Worm (Caenorhabditis elegans) whole organism, L4/young adult: ENCODE measurements around the gene K11H12.7.

Experiments
- W03F9.2 ChIP-seq: fragments of 150-350 bp; optimal IDR thresholded peaks from 2 replicates; lab custom pipeline; 2014; ENCODE audit warnings: missing biosample characterization, missing genetic modification characterization
- dao-5 ChIP-seq: sonication (generic microtip); optimal IDR thresholded peaks from 2 replicates; lab custom pipeline; 2016; ENCODE audit warnings: missing genotype, missing genetic modification characterization, moderate library complexity, missing compliant biosample characterization

DNA sequence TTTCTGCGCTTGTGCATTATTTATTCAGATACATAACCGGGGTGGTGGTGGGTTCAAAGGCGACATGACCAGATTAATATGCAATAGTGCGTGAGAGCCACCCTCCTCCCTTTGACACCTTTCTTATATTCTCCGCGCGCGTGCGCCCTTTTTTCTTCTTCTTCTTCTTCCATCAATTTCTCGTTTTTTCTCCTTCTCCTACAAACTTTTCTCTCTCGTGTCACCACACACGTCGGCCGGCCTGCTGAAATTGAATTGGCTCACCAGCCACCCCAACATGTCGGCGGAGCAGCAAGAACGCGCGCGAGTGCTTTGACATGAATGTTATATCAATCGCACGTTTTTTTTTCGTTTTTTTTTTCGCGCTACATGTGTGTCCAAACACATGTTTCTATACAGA, 5.7 kb upstream of the K11H12.7 start:
- TF ChIP-seq dao-5 = no peak
- TF ChIP-seq W03F9.2 (tag; lab: Kevin White, UChicago) = no peak
